Fruit fly (Drosophila melanogaster) whole organism, pupa: ENCODE results near the gene Rpn11.

Experiments
- CG13204 ChIP-seq: fragments of 200-800 bp; sonication (Bioruptor generic); optimal IDR thresholded peaks from 2 replicates; lab custom pipeline; 2018; ENCODE audit warnings: missing biosample characterization, mild to moderate bottlenecking, missing genetic modification characterization, moderate library complexity
- EcR ChIP-seq: fragments of 200-800 bp; sonication (Bioruptor generic); optimal IDR thresholded peaks from 3 replicates; lab custom pipeline; 2019; ENCODE audit warnings: missing biosample characterization, missing genetic modification characterization, mild to moderate bottlenecking, moderate library complexity, missing genetic modification reagents
- Ets98B ChIP-seq: fragments of 200-800 bp; sonication (Bioruptor generic); IDR thresholded peaks from 2 replicates; pipeline ENCODE4 v1.3.6; 2022; ENCODE audit warnings: missing biosample characterization, missing genetic modification characterization
- Pif1B ChIP-seq: fragments of 200-800 bp; sonication (Bioruptor generic); optimal IDR thresholded peaks from 3 replicates; lab custom pipeline; 2016; ENCODE audit warnings: missing biosample characterization, missing genetic modification characterization
- gl ChIP-seq: fragments of 200-800 bp; sonication (Bioruptor generic); optimal IDR thresholded peaks from 2 replicates; lab custom pipeline; 2018; ENCODE audit warnings: missing biosample characterization, mild to moderate bottlenecking, missing genetic modification characterization

DNA sequence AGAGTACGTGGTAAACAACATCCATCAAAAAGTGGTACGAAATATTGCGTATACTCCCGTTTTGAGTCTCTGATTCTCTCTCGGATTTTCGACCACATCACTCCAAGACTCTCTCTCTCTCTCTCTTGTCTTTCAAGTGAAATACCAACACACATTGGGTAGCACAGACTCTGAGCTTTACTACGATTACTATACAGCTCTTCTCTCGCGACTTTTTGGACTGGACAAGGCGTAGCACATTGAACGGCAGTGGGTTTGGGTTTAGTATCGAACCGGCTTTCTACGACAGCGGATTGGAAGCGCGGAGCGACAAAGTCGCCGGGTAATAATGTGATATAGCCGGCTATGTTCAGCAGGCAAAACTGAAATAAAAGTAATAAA is 48.7 kb upstream of the Rpn11 start:
- TF ChIP-seq gl (tag; lab: Kevin White, UChicago) (no peak), CG13204 (GFP tag; lab: Kevin White, UChicago) (no peak), Pif1B (GFP tag; lab: Kevin White, UChicago) (peak; percentile 5), Ets98B (no peak), EcR (GFP tag; lab: Kevin White, UChicago) (peak; percentile 73)
